Worm (Caenorhabditis elegans) whole organism, L4 larva: ENCODE measurements around the gene Y42G9A.2.

Experiments
- T20F7.1 ChIP-seq: fragments of 200-800 bp; sonication (Bioruptor generic); optimal IDR thresholded peaks from 2 replicates; lab custom pipeline; 2018; ENCODE audit warnings: mild to moderate bottlenecking, missing genetic modification characterization, missing compliant biosample characterization
- T26A8.4 ChIP-seq: fragments of 200-800 bp; sonication (Bioruptor generic); IDR thresholded peaks from 2 replicates; pipeline ENCODE4 v1.3.6; 2022; ENCODE audit warnings: missing genetic modification characterization, missing compliant biosample characterization
- Y48G9A.11 ChIP-seq: fragments of 200-800 bp; sonication (Bioruptor generic); IDR thresholded peaks from 2 replicates; pipeline ENCODE4 v1.3.6; 2022; ENCODE audit warnings: missing genetic modification reagents, missing genetic modification characterization, missing compliant biosample characterization
- Y5F2A.4 ChIP-seq: fragments of 200-800 bp; sonication (Bioruptor generic); optimal IDR thresholded peaks from 2 replicates; lab custom pipeline; 2018; ENCODE audit warnings: mild to moderate bottlenecking, missing genetic modification characterization, missing compliant biosample characterization
- Y75B8A.6 ChIP-seq: fragments of 200-800 bp; sonication (Bioruptor generic); IDR thresholded peaks from 2 replicates; pipeline ENCODE4 v1.3.6; 2022; ENCODE audit warnings: missing genetic modification reagents, missing genetic modification characterization, missing compliant biosample characterization
- aha-1 ChIP-seq: fragments of 150-350 bp; peaks from one replicate; lab custom pipeline; 2014; ENCODE audit warnings: missing biosample characterization, missing genetic modification characterization
- aly-2 ChIP-seq: sonication (generic microtip); optimal IDR thresholded peaks from 2 replicates; lab custom pipeline; 2018; ENCODE audit warnings: missing biosample characterization, missing genetic modification characterization
- ama-1 ChIP-seq: fragments of 150-350 bp; optimal IDR thresholded peaks from 2 replicates; lab custom pipeline; 2014; ENCODE audit warnings: inconsistent platforms, mixed read lengths
- arid-1 ChIP-seq: fragments of 200-800 bp; sonication (Bioruptor generic); conservative IDR thresholded peaks from 2 replicates; pipeline ENCODE4 v1.3.6; 2022; ENCODE audit warnings: missing genetic modification reagents, missing genetic modification characterization, missing compliant biosample characterization
- ces-1 ChIP-seq: fragments of 150-350 bp; sonication (generic microtip); optimal IDR thresholded peaks from 4 replicates; lab custom pipeline; 2014; ENCODE audit warnings: missing biosample characterization, missing genetic modification reagents, missing genetic modification characterization
- daf-16 ChIP-seq, 3 experiments: sonication (generic microtip); optimal IDR thresholded peaks; 2 replicates each; lab custom pipeline; 2016 to 2017; ENCODE audit warnings: missing genetic modification characterization in 3 of 3, missing genetic modification reagents in 3 of 3, mild to moderate bottlenecking in 2 of 3, missing compliant biosample characterization in 2 of 3, missing biosample characterization in 1 of 3, moderate library complexity in 1 of 3
- dmd-6 ChIP-seq: fragments of 200-800 bp; sonication (Bioruptor generic); IDR thresholded peaks from 2 replicates; pipeline ENCODE4 v1.3.6; 2022; ENCODE audit warnings: missing genetic modification reagents, missing genetic modification characterization, missing compliant biosample characterization
- dmd-9 ChIP-seq: fragments of 200-800 bp; sonication (Bioruptor generic); IDR thresholded peaks from 2 replicates; pipeline ENCODE4 v1.3.6; 2022; ENCODE audit warnings: missing genetic modification reagents, missing genetic modification characterization, missing compliant biosample characterization
- dpl-1 ChIP-seq: fragments of 150-350 bp; optimal IDR thresholded peaks from 2 replicates; lab custom pipeline; 2014; ENCODE audit warnings: missing biosample characterization, missing genetic modification reagents, missing genetic modification characterization
- dve-1 ChIP-seq: sonication (generic microtip); optimal IDR thresholded peaks from 2 replicates; lab custom pipeline; 2017; ENCODE audit warnings: antibody characterized with exemption, mild to moderate bottlenecking, missing genetic modification characterization, missing compliant biosample characterization; ENCODE audit not compliant: insufficient read depth
- egl-27 ChIP-seq: sonication (generic microtip); optimal IDR thresholded peaks from 3 replicates; lab custom pipeline; 2017; ENCODE audit warnings: missing biosample characterization, missing genetic modification reagents, missing genetic modification characterization
- fkh-10 ChIP-seq: fragments of 150-350 bp; optimal IDR thresholded peaks from 2 replicates; lab custom pipeline; 2014; ENCODE audit warnings: missing biosample characterization, missing genetic modification reagents, missing genetic modification characterization
- hif-1 ChIP-seq, 2 experiments: sonication (generic microtip); optimal IDR thresholded peaks; 2 replicates each; lab custom pipeline; 2016 to 2017; ENCODE audit warnings: missing compliant biosample characterization in 2 of 2, missing genetic modification characterization in 2 of 2, missing genetic modification reagents in 2 of 2, missing genotype in 2 of 2, mild to moderate bottlenecking in 1 of 2
- hlh-11 ChIP-seq: fragments of 200-800 bp; sonication (Bioruptor generic); optimal IDR thresholded peaks from 2 replicates; lab custom pipeline; 2018; ENCODE audit warnings: mild to moderate bottlenecking, missing genetic modification characterization, missing compliant biosample characterization
- hmg-1.1 ChIP-seq: fragments of 200-800 bp; sonication (Bioruptor generic); IDR thresholded peaks from 2 replicates; pipeline ENCODE4 v1.3.6; 2022; ENCODE audit warnings: missing genetic modification reagents, missing genetic modification characterization, missing compliant biosample characterization
- lin-38 ChIP-seq: fragments of 200-800 bp; sonication (Bioruptor generic); IDR thresholded peaks from 2 replicates; pipeline ENCODE4 v1.3.6; 2022; ENCODE audit warnings: missing genetic modification reagents, missing genetic modification characterization, missing compliant biosample characterization
- lir-3 ChIP-seq: sonication (generic microtip); optimal IDR thresholded peaks from 2 replicates; lab custom pipeline; 2016; ENCODE audit warnings: mild to moderate bottlenecking, missing genetic modification characterization, missing compliant biosample characterization
- lsy-2 ChIP-seq, 2 experiments: fragments of 150-350 bp in 1 of 2; sonication (generic microtip) in 1 of 2; optimal IDR thresholded peaks; 2 replicates each; lab custom pipeline; 2014 to 2017; ENCODE audit warnings: missing biosample characterization in 2 of 2, missing genetic modification characterization in 2 of 2
- madf-9 ChIP-seq: fragments of 200-800 bp; sonication (Bioruptor generic); conservative IDR thresholded peaks from 2 replicates; pipeline ENCODE4 v1.3.6; 2022; ENCODE audit warnings: missing genetic modification reagents, missing genetic modification characterization, missing compliant biosample characterization
- mdt-29 ChIP-seq: fragments of 200-800 bp; sonication (Bioruptor generic); IDR thresholded peaks from 2 replicates; pipeline ENCODE4 v1.3.6; 2022; ENCODE audit warnings: missing genetic modification reagents, missing genetic modification characterization, missing compliant biosample characterization
- mep-1 ChIP-seq: fragments of 150-350 bp; sonication (generic microtip); optimal IDR thresholded peaks from 3 replicates; lab custom pipeline; 2014; ENCODE audit warnings: missing biosample characterization, missing genetic modification characterization
- mes-2 ChIP-seq: sonication (generic microtip); optimal IDR thresholded peaks from 2 replicates; lab custom pipeline; 2016; ENCODE audit warnings: missing genotype, mild to moderate bottlenecking, missing genetic modification characterization, missing compliant biosample characterization; ENCODE audit not compliant: poor library complexity, severe bottlenecking
- mxl-3 ChIP-seq: fragments of 200-800 bp; sonication (Bioruptor generic); optimal IDR thresholded peaks from 2 replicates; lab custom pipeline; 2018; ENCODE audit warnings: mild to moderate bottlenecking, missing genetic modification characterization, missing compliant biosample characterization
- nhr-237 ChIP-seq: sonication (generic microtip); optimal IDR thresholded peaks from 2 replicates; lab custom pipeline; 2017; ENCODE audit warnings: missing biosample characterization, missing genetic modification characterization
- nhr-28 ChIP-seq: fragments of 150-350 bp; optimal IDR thresholded peaks from 2 replicates; lab custom pipeline; 2014; ENCODE audit warnings: missing biosample characterization, missing genetic modification characterization
- nhr-41 ChIP-seq: fragments of 200-800 bp; sonication (Bioruptor generic); IDR thresholded peaks from 2 replicates; pipeline ENCODE4 v1.3.6; 2022; ENCODE audit warnings: missing genetic modification reagents, missing genetic modification characterization, missing compliant biosample characterization
- nhr-48 ChIP-seq: sonication (generic microtip); optimal IDR thresholded peaks from 2 replicates; lab custom pipeline; 2016; ENCODE audit warnings: mild to moderate bottlenecking, missing genetic modification characterization, missing compliant biosample characterization
- nhr-76 ChIP-seq: fragments of 150-350 bp; optimal IDR thresholded peaks from 2 replicates; lab custom pipeline; 2014; ENCODE audit warnings: missing biosample characterization, missing genetic modification characterization
- pha-4 ChIP-seq, 2 experiments: fragments of 150-350 bp in 1 of 2; fragments of 200-800 bp in 1 of 2; sonication (Bioruptor generic) in 1 of 2; IDR thresholded peaks in 1 of 2; optimal IDR thresholded peaks in 1 of 2; 2 replicates each; pipeline versions ENCODE4 v1.3.6 to Lab custom; 2014 to 2022; ENCODE audit warnings: missing genetic modification characterization in 2 of 2, missing genetic modification reagents in 2 of 2, missing biosample characterization in 1 of 2, missing compliant biosample characterization in 1 of 2
- php-3 ChIP-seq: fragments of 200-800 bp; sonication (Bioruptor generic); IDR thresholded peaks from 2 replicates; pipeline ENCODE4 v1.3.6; 2022; ENCODE audit warnings: missing genetic modification reagents, missing genetic modification characterization, missing compliant biosample characterization
- pqm-1 ChIP-seq: sonication (generic microtip); optimal IDR thresholded peaks from 2 replicates; lab custom pipeline; 2017; ENCODE audit warnings: missing biosample characterization, missing genetic modification characterization
- rbr-2 ChIP-seq: sonication (generic microtip); optimal IDR thresholded peaks from 2 replicates; lab custom pipeline; 2016; ENCODE audit warnings: missing genotype, missing genetic modification characterization, missing compliant biosample characterization
- saeg-2 ChIP-seq: fragments of 200-800 bp; sonication (Bioruptor generic); IDR thresholded peaks from 2 replicates; pipeline ENCODE4 v1.3.6; 2022; ENCODE audit warnings: missing genetic modification reagents, missing genetic modification characterization, missing compliant biosample characterization
- skn-1 ChIP-seq: fragments of 150-350 bp; optimal IDR thresholded peaks from 2 replicates; lab custom pipeline; 2014; ENCODE audit warnings: missing biosample characterization, missing genetic modification characterization
- snpc-1.2 ChIP-seq: fragments of 200-800 bp; sonication (Bioruptor generic); IDR thresholded peaks from 2 replicates; pipeline ENCODE4 v1.3.6; 2022; ENCODE audit warnings: missing genetic modification reagents, missing genetic modification characterization, missing compliant biosample characterization
- snpc-4 ChIP-seq: fragments of 150-350 bp; optimal IDR thresholded peaks from 2 replicates; lab custom pipeline; 2014; ENCODE audit warnings: missing biosample characterization, missing genetic modification characterization
- spr-3 ChIP-seq: fragments of 200-800 bp; sonication (Bioruptor generic); optimal IDR thresholded peaks from 2 replicates; lab custom pipeline; 2018; ENCODE audit warnings: mild to moderate bottlenecking, missing genetic modification characterization, missing compliant biosample characterization
- tra-1 ChIP-seq: fragments of 200-800 bp; sonication (Bioruptor generic); IDR thresholded peaks from 2 replicates; pipeline ENCODE4 v1.3.6; 2022; ENCODE audit warnings: missing genetic modification reagents, missing genetic modification characterization, missing compliant biosample characterization
- unc-39 ChIP-seq: sonication (generic microtip); optimal IDR thresholded peaks from 2 replicates; lab custom pipeline; 2017; ENCODE audit warnings: missing biosample characterization, missing genetic modification characterization

The Y42G9A.2 gene

DNA sequence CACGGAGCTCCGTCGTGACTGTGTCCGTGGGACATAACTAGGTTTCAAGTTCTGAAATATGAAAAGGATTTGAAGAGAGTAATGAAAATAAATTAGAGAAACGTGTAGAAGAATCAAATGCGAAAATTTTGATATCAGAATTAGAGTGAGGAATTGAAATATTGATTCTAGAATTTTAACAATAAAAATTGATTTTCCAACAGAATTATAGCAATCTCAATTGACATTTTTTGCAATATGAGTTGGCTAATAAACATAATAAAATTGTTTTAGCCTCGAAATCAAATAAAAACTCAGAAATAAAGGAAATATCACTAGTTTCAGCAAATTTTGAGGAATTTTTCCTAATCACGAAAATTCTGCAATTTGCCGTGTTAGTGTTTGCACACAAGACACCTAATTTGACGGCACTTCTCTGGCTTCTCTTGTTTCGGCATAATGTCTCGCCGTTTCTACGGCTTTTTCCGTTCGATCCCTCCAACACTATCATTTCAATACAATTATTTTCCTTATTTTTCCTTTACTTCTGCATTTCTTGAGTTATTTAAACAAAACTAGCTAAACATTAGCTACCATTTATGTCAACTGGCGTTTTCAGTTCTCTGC, 31.6 kb upstream of the Y42G9A.2 start, which contains the start of gene nmt-1:
Gene nmt-1, minus strand, starts transcription at position 51 of the 606 bp plus-strand sequence.
- TF ChIP-seq rbr-2 (tag; lab: Kevin White, UChicago) (no peak), dpl-1 (GFP tag; lab: Kevin White, UChicago) (peak; percentile 52), fkh-10 (GFP tag; lab: Kevin White, UChicago) (no peak), unc-39 (no peak), Y48G9A.11 (no peak), aly-2 (tag; lab: Kevin White, UChicago) (no peak), mes-2 (tag; lab: Kevin White, UChicago) (peak; percentile 51), dve-1 (no peak), snpc-1.2 (GFP tag; lab: Robert Waterston, UW) (no peak), ama-1 (lab: Kevin White, UChicago) (no peak), hif-1 (tag; optimal IDR thresholded peaks at IDR 0.05; lab: Kevin White, UChicago) (no peak), nhr-41 (GFP tag; lab: Robert Waterston, UW) (no peak), skn-1 (no peak), T26A8.4 (GFP tag; lab: Robert Waterston, UW) (0 out of 2 replicates have a peak, but pooled peaks have one; percentile 20), spr-3 (GFP tag; lab: Kevin White, UChicago) (no peak), aha-1 (tag; lab: Kevin White, UChicago) (peak; percentile 86), snpc-4 (no peak), nhr-237 (no peak), madf-9 (GFP tag; lab: Robert Waterston, UW) (no peak), hmg-1.1 (GFP tag; lab: Robert Waterston, UW) (peak; percentile 55)

DNA sequence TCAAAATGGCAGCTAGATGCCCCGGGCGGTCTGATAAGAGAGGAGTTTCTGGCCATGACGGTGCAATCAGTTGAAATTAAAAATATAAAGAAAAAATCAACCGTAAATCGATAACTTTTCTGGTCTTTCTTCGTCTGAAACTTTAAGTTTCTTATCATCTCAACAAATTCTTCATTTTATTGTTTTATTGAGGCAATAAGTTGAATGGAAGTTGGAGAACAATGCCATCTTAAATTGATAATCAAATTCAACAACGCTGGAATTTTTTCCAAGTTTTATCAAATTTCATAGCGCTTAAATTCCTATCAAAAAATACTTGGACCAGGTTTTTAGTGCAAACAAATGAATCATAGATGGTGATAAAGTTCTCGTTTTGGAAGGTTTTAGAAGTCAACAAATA, 31.0 kb upstream of the Y42G9A.2 start:
- TF ChIP-seq mxl-3 (GFP tag; lab: Kevin White, UChicago): no peak
- no peak for TF ChIP-seq daf-16 (GFP tag; optimal IDR thresholded peaks at IDR 0.05; lab: Kevin White, UChicago)
- peak; percentile 53 for TF ChIP-seq daf-16 (tag; optimal IDR thresholded peaks at IDR 0.05; lab: Kevin White, UChicago)
- TF ChIP-seq Y48G9A.11: no peak
- TF ChIP-seq dmd-9 (GFP tag; lab: Robert Waterston, UW): no peak
- TF ChIP-seq php-3 (GFP tag; lab: Robert Waterston, UW): peak; percentile 96
- no peak for TF ChIP-seq arid-1
- TF ChIP-seq ama-1 (lab: Kevin White, UChicago): no peak
- peak; percentile 10 for TF ChIP-seq hlh-11 (tag; lab: Kevin White, UChicago)
- no peak for TF ChIP-seq rbr-2 (tag; lab: Kevin White, UChicago)
- no peak for TF ChIP-seq egl-27 (tag; lab: Kevin White, UChicago)
- peak; percentile 96 for TF ChIP-seq pqm-1 (tag; lab: Kevin White, UChicago)
- no peak for TF ChIP-seq lir-3
- TF ChIP-seq mep-1 (tag; lab: Kevin White, UChicago): peak; percentile 55
- no peak for TF ChIP-seq ces-1
- TF ChIP-seq nhr-28: peak; percentile 40
- no peak for TF ChIP-seq mes-2 (tag; lab: Kevin White, UChicago)
- peak; percentile 52 for TF ChIP-seq dve-1
- TF ChIP-seq Y5F2A.4 (GFP tag; lab: Kevin White, UChicago): no peak
- peak; percentile 56 for TF ChIP-seq dmd-6 (GFP tag; lab: Robert Waterston, UW)
- TF ChIP-seq saeg-2: no peak
- TF ChIP-seq nhr-76 (tag; lab: Kevin White, UChicago): no peak
- no peak for TF ChIP-seq fkh-10 (GFP tag; lab: Kevin White, UChicago)
- TF ChIP-seq nhr-41 (GFP tag; lab: Robert Waterston, UW): no peak
- TF ChIP-seq Y75B8A.6 (GFP tag; lab: Robert Waterston, UW): no peak
- peak; percentile 7 for TF ChIP-seq T20F7.1 (GFP tag; lab: Kevin White, UChicago)
- 0 out of 2 replicates have a peak, but pooled peaks have one; percentile 16 for TF ChIP-seq pha-4 (GFP tag; IDR thresholded peaks at IDR 0.05; lab: Robert Waterston, UW)
- no peak for TF ChIP-seq pha-4 (tag; optimal IDR thresholded peaks at IDR 0.05; lab: Kevin White, UChicago)
- TF ChIP-seq tra-1 (GFP tag; lab: Robert Waterston, UW): peak; percentile 30; the same call in 1 of the 2 replicates
- TF ChIP-seq nhr-48 (tag; lab: Kevin White, UChicago): peak; percentile 24
- no peak for TF ChIP-seq mdt-29
- TF ChIP-seq lin-38: no peak
- TF ChIP-seq lsy-2 (tag; optimal IDR thresholded peaks at IDR 0.05; lab: Kevin White, UChicago): peak in 1 of 2 experiments; percentile 20
